Worm (Caenorhabditis elegans) whole organism, early embryonic: Measurements from ENCODE around the gene sysm-1.

ENCODE experiments used
- B0310.2 ChIP-seq: sonication (generic microtip); optimal IDR thresholded peaks from 2 replicates; lab custom pipeline; 2016; ENCODE audit warnings: mild to moderate bottlenecking, missing genetic modification characterization, missing compliant biosample characterization
- F13C5.2 ChIP-seq: sonication (generic microtip); optimal IDR thresholded peaks from 2 replicates; lab custom pipeline; 2017; ENCODE audit warnings: mild to moderate bottlenecking, missing genetic modification characterization, inconsistent platforms, missing compliant biosample characterization
- aly-1 ChIP-seq: sonication (generic microtip); optimal IDR thresholded peaks from 2 replicates; lab custom pipeline; 2016; ENCODE audit warnings: missing genetic modification characterization, missing compliant biosample characterization
- ama-1 ChIP-seq: fragments of 150-350 bp; optimal IDR thresholded peaks from 2 replicates; lab custom pipeline; 2014
- ceh-13 ChIP-seq: fragments of 200-800 bp; sonication (Bioruptor generic); optimal IDR thresholded peaks from 2 replicates; lab custom pipeline; 2018; ENCODE audit warnings: mild to moderate bottlenecking, missing genetic modification characterization, missing compliant biosample characterization
- ceh-36 ChIP-seq: sonication (generic microtip); optimal IDR thresholded peaks from 2 replicates; lab custom pipeline; 2016; ENCODE audit warnings: missing genetic modification characterization, inconsistent platforms, missing compliant biosample characterization
- ets-7 ChIP-seq: sonication (generic microtip); optimal IDR thresholded peaks from 2 replicates; lab custom pipeline; 2016; ENCODE audit warnings: missing genotype, missing genetic modification characterization, missing compliant biosample characterization
- flt-1 ChIP-seq: fragments of 200-800 bp; sonication (Bioruptor generic); IDR thresholded peaks from 2 replicates; pipeline ENCODE4 v1.3.6; 2022; ENCODE audit warnings: missing genetic modification characterization, missing compliant biosample characterization
- hmbx-1 ChIP-seq: sonication (generic microtip); optimal IDR thresholded peaks from 2 replicates; lab custom pipeline; 2016; ENCODE audit warnings: mild to moderate bottlenecking, missing genetic modification characterization, missing compliant biosample characterization
- hmg-4 ChIP-seq: fragments of 200-800 bp; sonication (Bioruptor generic); optimal IDR thresholded peaks from 2 replicates; lab custom pipeline; 2018; ENCODE audit warnings: mild to moderate bottlenecking, missing genetic modification characterization, missing compliant biosample characterization
- hnd-1 ChIP-seq: sonication (generic microtip); optimal IDR thresholded peaks from 2 replicates; lab custom pipeline; 2016; ENCODE audit warnings: missing genetic modification characterization, missing compliant biosample characterization
- pes-1 ChIP-seq: fragments of 200-800 bp; sonication (Bioruptor generic); IDR thresholded peaks from 2 replicates; pipeline ENCODE4 v1.3.6; 2022; ENCODE audit warnings: missing genetic modification reagents, missing genetic modification characterization, missing compliant biosample characterization
- scrt-1 ChIP-seq: fragments of 200-800 bp; sonication (Bioruptor generic); IDR thresholded peaks from 2 replicates; pipeline ENCODE4 v1.3.6; 2022; ENCODE audit warnings: missing genetic modification characterization, missing compliant biosample characterization
- sea-1 ChIP-seq: fragments of 200-800 bp; sonication (Bioruptor generic); conservative IDR thresholded peaks from 2 replicates; pipeline ENCODE4 v1.3.6; 2022; ENCODE audit warnings: missing genetic modification characterization, missing compliant biosample characterization
- tbx-11 ChIP-seq: fragments of 200-800 bp; sonication (Bioruptor generic); IDR thresholded peaks from 2 replicates; pipeline ENCODE4 v1.3.6; 2022; ENCODE audit warnings: missing genetic modification characterization, missing compliant biosample characterization
- tbx-37 ChIP-seq: fragments of 200-800 bp; sonication (Bioruptor generic); conservative IDR thresholded peaks from 2 replicates; pipeline ENCODE4 v1.3.6; 2022; ENCODE audit warnings: missing genetic modification reagents, missing genetic modification characterization, missing compliant biosample characterization
- tra-4 ChIP-seq: sonication (generic microtip); optimal IDR thresholded peaks from 2 replicates; lab custom pipeline; 2017; ENCODE audit warnings: missing genetic modification characterization, missing compliant biosample characterization

sysm-1 gene

DNA sequence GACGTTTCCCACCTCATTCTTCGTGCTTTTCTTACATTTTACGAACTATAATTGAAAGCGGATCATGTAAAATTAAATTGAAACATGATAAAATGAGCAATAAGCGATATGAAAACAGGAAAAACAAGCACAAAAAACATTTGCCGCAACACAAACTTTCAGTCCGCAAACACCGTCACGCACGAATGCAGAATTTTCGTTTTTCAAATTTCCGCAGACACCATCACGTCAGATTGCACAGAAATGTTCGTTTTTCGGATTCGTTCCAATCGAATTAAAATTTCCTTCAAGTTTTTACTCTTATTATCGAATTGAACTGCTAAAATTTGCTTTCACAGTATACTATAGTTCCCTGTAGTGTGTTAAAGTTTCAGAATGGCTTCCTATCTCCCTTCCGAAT lies 28.4 kb downstream of the sysm-1 start, which contains the start of gene chmp-7:
chmp-7 (plus strand) TSS at position 369 of the 400 bp plus-strand sequence.
- no peak for TF ChIP-seq tbx-37 (GFP tag; lab: Robert Waterston, UW)
- no peak for TF ChIP-seq B0310.2 (tag; lab: Kevin White, UChicago)
- peak; percentile 66; the same call in 1 of the 2 replicates for TF ChIP-seq scrt-1 (GFP tag; lab: Robert Waterston, UW)
- no peak for TF ChIP-seq ets-7 (tag; lab: Kevin White, UChicago)
- peak; percentile 50 for TF ChIP-seq hmg-4 (GFP tag; lab: Kevin White, UChicago)
- no peak for TF ChIP-seq hnd-1
- TF ChIP-seq ceh-13 (GFP tag; lab: Kevin White, UChicago), result no peak
- no peak for TF ChIP-seq aly-1 (tag; lab: Kevin White, UChicago)
- peak; percentile 79 for TF ChIP-seq F13C5.2 (tag; lab: Kevin White, UChicago)

- TF ChIP-seq B0310.2 (tag; lab: Kevin White, UChicago) (no peak), F13C5.2 (tag; lab: Kevin White, UChicago) (no peak), hmg-4 (GFP tag; lab: Kevin White, UChicago) (no peak), ceh-13 (GFP tag; lab: Kevin White, UChicago) (no peak), tbx-11 (GFP tag; lab: Robert Waterston, UW) (no peak), ceh-36 (no peak)
Observed at ce11 chrII:9053564-9053963, 29.4 kb downstream of the sysm-1 start, which contains the start of gene T24B8.7. Gene T24B8.7 (minus strand): TSS chrII:9053664.

ce11 chrII:9042059-9042458 lies 40.9 kb downstream of the sysm-1 start:
- TF ChIP-seq flt-1 (GFP tag; lab: Robert Waterston, UW) (no peak), hmg-4 (GFP tag; lab: Kevin White, UChicago) (no peak), tbx-11 (GFP tag; lab: Robert Waterston, UW) (no peak), B0310.2 (tag; lab: Kevin White, UChicago) (no peak), sea-1 (GFP tag; lab: Robert Waterston, UW) (no peak), ama-1 (lab: Kevin White, UChicago) (no peak)

- TF ChIP-seq sea-1 (GFP tag; lab: Robert Waterston, UW) (no peak), ama-1 (lab: Kevin White, UChicago) (peak; percentile 16)
Observed at ce11 chrII:9041306-9041705, 41.7 kb downstream of the sysm-1 start, which contains the start of gene F37B12.3. Gene F37B12.3 (minus strand): TSS chrII:9041406.

DNA sequence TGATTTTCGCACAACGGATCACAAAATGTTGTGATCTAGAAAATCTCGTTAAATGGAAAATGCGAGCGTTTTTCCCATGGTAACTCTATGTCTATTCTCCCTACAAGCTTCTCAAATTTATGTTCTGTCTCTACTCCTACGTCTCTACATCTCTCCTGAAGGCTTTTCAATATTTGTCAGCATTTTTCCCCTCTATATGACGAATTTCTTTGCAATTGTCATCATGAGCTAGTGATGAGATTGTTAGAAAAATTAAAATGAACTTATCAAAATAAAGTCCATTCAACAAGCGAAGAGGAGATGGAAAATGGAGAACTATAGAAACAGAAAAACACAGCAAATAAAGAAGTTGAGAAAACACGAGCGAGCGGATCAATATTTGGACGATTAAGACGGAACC lies 44.3 kb downstream of the sysm-1 start:
- no peak for TF ChIP-seq hmbx-1 (tag; lab: Kevin White, UChicago)

ce11 chrII:9038201-9038600 lies 44.8 kb downstream of the sysm-1 start, which contains the start of gene gcs-1:
Gene gcs-1 (minus strand): TSS chrII:9038301.
- TF ChIP-seq pes-1 (no peak), flt-1 (GFP tag; lab: Robert Waterston, UW) (no peak), ceh-36 (no peak), hmbx-1 (tag; lab: Kevin White, UChicago) (no peak), ceh-13 (GFP tag; lab: Kevin White, UChicago) (no peak), hmg-4 (GFP tag; lab: Kevin White, UChicago) (no peak), tbx-37 (GFP tag; lab: Robert Waterston, UW) (no peak), ama-1 (lab: Kevin White, UChicago) (no peak), hnd-1 (no peak), sea-1 (GFP tag; lab: Robert Waterston, UW) (no peak), aly-1 (tag; lab: Kevin White, UChicago) (no peak), scrt-1 (GFP tag; lab: Robert Waterston, UW) (no peak), B0310.2 (tag; lab: Kevin White, UChicago) (no peak), tbx-11 (GFP tag; lab: Robert Waterston, UW) (no peak), ets-7 (tag; lab: Kevin White, UChicago) (no peak), F13C5.2 (tag; lab: Kevin White, UChicago) (no peak), tra-4 (no peak)

DNA sequence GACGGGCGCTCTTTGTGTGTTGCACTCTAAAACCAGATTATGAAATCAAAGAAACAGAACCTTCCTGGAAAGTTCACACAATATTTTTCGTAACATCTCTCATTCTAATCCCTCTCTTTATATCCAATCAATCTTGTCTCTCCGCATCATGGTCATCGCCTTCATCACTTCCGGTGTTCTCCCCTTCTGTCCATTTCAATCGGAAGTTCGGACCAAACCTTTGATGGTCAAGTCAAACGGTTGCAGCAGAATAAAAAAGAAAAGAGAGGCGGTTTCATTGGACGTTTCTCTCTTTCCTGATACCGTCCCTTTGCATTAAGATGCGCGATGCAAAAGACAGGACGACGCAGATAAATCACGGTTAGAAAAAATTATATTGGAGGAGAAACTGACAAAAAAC lies 50.0 kb downstream of the sysm-1 start:
- TF ChIP-seq sea-1 (GFP tag; lab: Robert Waterston, UW) (no peak), aly-1 (tag; lab: Kevin White, UChicago) (no peak), ceh-36 (no peak), tbx-11 (GFP tag; lab: Robert Waterston, UW) (no peak), hmbx-1 (tag; lab: Kevin White, UChicago) (no peak), pes-1 (no peak), flt-1 (GFP tag; lab: Robert Waterston, UW) (no peak), hmg-4 (GFP tag; lab: Kevin White, UChicago) (no peak), scrt-1 (GFP tag; lab: Robert Waterston, UW) (no peak), ets-7 (tag; lab: Kevin White, UChicago) (no peak), hnd-1 (no peak), tra-4 (no peak), F13C5.2 (tag; lab: Kevin White, UChicago) (no peak), tbx-37 (GFP tag; lab: Robert Waterston, UW) (no peak), ama-1 (lab: Kevin White, UChicago) (no peak), ceh-13 (GFP tag; lab: Kevin White, UChicago) (no peak), B0310.2 (tag; lab: Kevin White, UChicago) (no peak)
